Fruit fly (Drosophila melanogaster): ENCODE measurements around the gene CG31668.

The CG31668 gene

DNA sequence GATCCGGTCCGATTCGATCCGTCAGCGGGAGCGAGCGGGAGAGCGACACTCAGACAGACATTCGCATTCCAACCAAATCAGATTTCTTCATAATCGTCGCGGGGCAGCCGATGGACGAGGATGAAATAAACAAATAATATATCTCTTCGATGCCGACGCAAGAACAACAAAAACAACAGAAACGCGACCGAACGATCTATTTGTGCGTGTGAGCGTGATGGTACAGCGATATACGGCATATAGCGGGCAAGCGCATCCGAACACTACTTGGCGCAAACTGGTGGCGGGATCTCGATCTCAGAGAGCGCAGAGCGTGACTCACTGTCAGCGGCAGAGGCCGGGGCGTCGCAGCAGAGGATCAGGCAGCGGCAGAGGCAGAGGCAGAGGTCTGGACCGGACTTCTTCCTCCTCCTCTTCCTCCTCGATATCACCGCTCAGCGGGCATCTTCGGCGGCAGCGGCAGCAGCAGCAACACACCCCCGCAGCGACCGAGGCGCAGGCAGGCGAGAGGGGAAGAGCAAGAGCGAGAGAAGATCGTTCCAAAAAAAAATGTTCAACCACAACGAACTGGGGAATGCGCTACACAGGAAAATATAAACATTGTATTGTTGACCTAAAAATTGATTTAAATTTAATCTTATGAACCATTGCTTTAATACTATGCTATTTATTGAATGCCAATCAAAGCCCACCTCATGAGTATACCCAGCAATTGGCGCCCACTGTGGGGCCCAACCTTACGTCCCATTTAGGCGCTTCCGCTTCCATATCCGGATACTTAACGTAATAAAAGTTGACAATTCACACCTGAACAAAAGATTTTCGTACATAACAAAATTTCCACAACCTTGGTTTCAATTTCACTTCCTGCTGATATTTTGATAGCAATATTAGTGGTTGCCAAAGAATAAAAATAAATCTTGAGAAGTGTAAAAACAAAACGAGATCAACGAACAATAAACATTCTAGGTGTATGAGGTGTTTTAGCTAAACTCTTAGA is 44.4 kb downstream of the CG31668 start (continued):
- TF ChIP-seq CG13775 (GFP tag; optimal IDR thresholded peaks at IDR 0.05) = peak; percentile 52
- TF ChIP-seq HLH3B (GFP tag; IDR thresholded peaks at IDR 0.05) = peak; percentile 39; the same call in 1 of the 2 replicates
- TF ChIP-seq jumu (GFP tag; optimal IDR thresholded peaks at IDR 0.05) = peak; percentile 28
- TF ChIP-seq Fer1 (GFP tag; optimal IDR thresholded peaks at IDR 0.05) = no peak
- TF ChIP-seq lov (optimal IDR thresholded peaks at IDR 0.05) = no peak
- 0 out of 3 replicates have a peak, but pooled peaks have one; percentile 52 for TF ChIP-seq lov (GFP tag; IDR thresholded peaks at IDR 0.05)
- TF ChIP-seq CG13123 (GFP tag; optimal IDR thresholded peaks at IDR 0.05) = no peak
- TF ChIP-seq toy (GFP tag; IDR thresholded peaks at IDR 0.05) = no peak
- no peak for TF ChIP-seq dmrt99B (tag; optimal IDR thresholded peaks at IDR 0.05)
- no peak for TF ChIP-seq Blimp-1 (GFP tag; optimal IDR thresholded peaks at IDR 0.05)
- no peak for TF ChIP-seq CG14441 (GFP tag; IDR thresholded peaks at IDR 0.05)
- TF ChIP-seq HHEX (GFP tag; optimal IDR thresholded peaks at IDR 0.05) = peak; percentile 29
- no peak for TF ChIP-seq sim (GFP tag; IDR thresholded peaks at IDR 0.05)
- no peak for TF ChIP-seq CG8478 (optimal IDR thresholded peaks at IDR 0.05)
- peak; percentile 32; the same call in 1 of the 3 replicates for TF ChIP-seq z (GFP tag; IDR thresholded peaks at IDR 0.05)
- TF ChIP-seq sr (GFP tag; IDR thresholded peaks at IDR 0.05) = peak; percentile 99
- no peak for TF ChIP-seq danr (GFP tag; IDR thresholded peaks at IDR 0.05)
- no peak for TF ChIP-seq CG10565 (GFP tag; optimal IDR thresholded peaks at IDR 0.05)
- TF ChIP-seq CG3281 (GFP tag; optimal IDR thresholded peaks at IDR 0.05) = peak; percentile 42
- TF ChIP-seq CG16863 (GFP tag; optimal IDR thresholded peaks at IDR 0.05) = peak; percentile 27
- no peak for TF ChIP-seq Lpt (GFP tag; optimal IDR thresholded peaks at IDR 0.05)
- TF ChIP-seq CG33557 (GFP tag; optimal IDR thresholded peaks at IDR 0.05) = no peak
- no peak for TF ChIP-seq CG12236 (GFP tag; optimal IDR thresholded peaks at IDR 0.05)
- no peak for TF ChIP-seq CG7271 (tag; optimal IDR thresholded peaks at IDR 0.05)
- TF ChIP-seq NfI (GFP tag; optimal IDR thresholded peaks at IDR 0.05) = peak; percentile 27
- TF ChIP-seq CG14710 (tag; optimal IDR thresholded peaks at IDR 0.05) = peak; percentile 34
- TF ChIP-seq maf-S (GFP tag; optimal IDR thresholded peaks at IDR 0.05) = no peak
- TF ChIP-seq Pdp1 (GFP tag; optimal IDR thresholded peaks at IDR 0.05) = peak; percentile 27 to 50
- no peak; the same call in 2 of the 3 replicates for TF ChIP-seq so (GFP tag; IDR thresholded peaks at IDR 0.05)
- TF ChIP-seq CG13894 (tag; optimal IDR thresholded peaks at IDR 0.05) = no peak
- peak; percentile 50; the same call in 1 of the 2 replicates for TF ChIP-seq sob (GFP tag; IDR thresholded peaks at IDR 0.05)
- TF ChIP-seq gcm (GFP tag; optimal IDR thresholded peaks at IDR 0.05) = no peak
- no peak for TF ChIP-seq croc (GFP tag; conservative IDR thresholded peaks at IDR 0.05)
- TF ChIP-seq CG31441 (GFP tag; IDR thresholded peaks at IDR 0.05) = peak; percentile 30; the same call in 1 of the 2 replicates
- peak; percentile 36 for TF ChIP-seq CG2712 (tag; optimal IDR thresholded peaks at IDR 0.05)
- TF ChIP-seq unc-4 (GFP tag; IDR thresholded peaks at IDR 0.05; ENCODE audit: partially characterized antibody) = no peak
- TF ChIP-seq CG15696 (tag; optimal IDR thresholded peaks at IDR 0.05) = no peak
- peak; percentile 53 for TF ChIP-seq pnt (GFP tag; optimal IDR thresholded peaks at IDR 0.05)
- no peak for TF ChIP-seq exex (tag; optimal IDR thresholded peaks at IDR 0.05)
- TF ChIP-seq hbn (GFP tag; IDR thresholded peaks at IDR 0.05; ENCODE audit: partially characterized antibody) = no peak
- peak; percentile 10 for TF ChIP-seq disco-r (GFP tag; optimal IDR thresholded peaks at IDR 0.05)
- TF ChIP-seq CG4617 (GFP tag; optimal IDR thresholded peaks at IDR 0.05; ENCODE audit: borderline replicate concordance) = no peak
- peak; percentile 4 for TF ChIP-seq Dp (GFP tag; optimal IDR thresholded peaks at IDR 0.05)
- TF ChIP-seq ham (GFP tag; IDR thresholded peaks at IDR 0.05) = no peak
- no peak for TF ChIP-seq CG9797 (GFP tag; optimal IDR thresholded peaks at IDR 0.05)
- peak; percentile 50 for TF ChIP-seq tin (GFP tag; optimal IDR thresholded peaks at IDR 0.05)
- no peak for TF ChIP-seq esg (GFP tag; conservative IDR thresholded peaks at IDR 0.05)
- 0 out of 2 replicates have a peak, but pooled peaks have one; percentile 13 for TF ChIP-seq gsb (GFP tag; IDR thresholded peaks at IDR 0.05)
- TF ChIP-seq fd64A (GFP tag; optimal IDR thresholded peaks at IDR 0.05) = no peak
